Worm (Caenorhabditis elegans) whole organism, young adult: ENCODE measurements around the gene dcs-1.

Experiments
- B0336.3 ChIP-seq: fragments of 200-800 bp; sonication (Bioruptor generic); IDR thresholded peaks from 2 replicates; pipeline ENCODE4 v1.3.6; 2022; ENCODE audit warnings: missing genetic modification characterization, missing compliant biosample characterization
- D2030.7 ChIP-seq: fragments of 200-800 bp; sonication (Bioruptor generic); IDR thresholded peaks from 2 replicates; pipeline ENCODE4 v1.3.6; 2022; ENCODE audit warnings: missing genetic modification reagents, missing genetic modification characterization, missing compliant biosample characterization
- F22D6.2 ChIP-seq: sonication (generic microtip); optimal IDR thresholded peaks from 2 replicates; lab custom pipeline; 2016; ENCODE audit warnings: mild to moderate bottlenecking, missing genetic modification characterization, missing compliant biosample characterization
- F37B4.10 ChIP-seq: fragments of 200-800 bp; sonication (Bioruptor generic); IDR thresholded peaks from 2 replicates; pipeline ENCODE4 v1.3.6; 2022; ENCODE audit warnings: missing genetic modification characterization, missing compliant biosample characterization
- ama-1 ChIP-seq, 3 experiments: fragments of 150-350 bp in 1 of 3; sonication (generic microtip) in 2 of 3; optimal IDR thresholded peaks; 2 replicates each; lab custom pipeline; 2014 to 2018; ENCODE audit warnings: missing biosample characterization in 2 of 3, missing genetic modification characterization in 2 of 3, missing genetic modification reagents in 2 of 3
- attf-5 ChIP-seq: fragments of 200-800 bp; sonication (Bioruptor generic); optimal IDR thresholded peaks from 2 replicates; lab custom pipeline; 2018; ENCODE audit warnings: mild to moderate bottlenecking, missing genetic modification characterization, missing compliant biosample characterization
- bed-2 ChIP-seq: fragments of 200-800 bp; sonication (Bioruptor generic); IDR thresholded peaks from 2 replicates; pipeline ENCODE4 v1.3.6; 2022; ENCODE audit warnings: missing genetic modification reagents, missing genetic modification characterization, missing compliant biosample characterization
- ceh-100 ChIP-seq: fragments of 200-800 bp; sonication (Bioruptor generic); IDR thresholded peaks from 2 replicates; pipeline ENCODE4 v1.3.6; 2022; ENCODE audit warnings: missing genetic modification reagents, missing genetic modification characterization, missing compliant biosample characterization
- ceh-40 ChIP-seq: fragments of 200-800 bp; sonication (Bioruptor generic); IDR thresholded peaks from 2 replicates; pipeline ENCODE4 v1.3.6; 2022; ENCODE audit warnings: missing genetic modification characterization, missing compliant biosample characterization
- dpff-1 ChIP-seq: sonication (generic microtip); optimal IDR thresholded peaks from 2 replicates; lab custom pipeline; 2017; ENCODE audit warnings: mild to moderate bottlenecking, missing genetic modification characterization, missing compliant biosample characterization
- egrh-3 ChIP-seq: fragments of 200-800 bp; sonication (Bioruptor generic); IDR thresholded peaks from 2 replicates; pipeline ENCODE4 v1.3.6; 2022; ENCODE audit warnings: missing genetic modification reagents, missing genetic modification characterization, missing compliant biosample characterization
- fkh-3 ChIP-seq: sonication (generic microtip); optimal IDR thresholded peaks from 2 replicates; lab custom pipeline; 2016; ENCODE audit warnings: mild to moderate bottlenecking, missing genetic modification characterization, missing compliant biosample characterization
- hlh-12 ChIP-seq: sonication (generic microtip); optimal IDR thresholded peaks from 2 replicates; lab custom pipeline; 2016; ENCODE audit warnings: missing genetic modification characterization, missing compliant biosample characterization
- hmg-1.2 ChIP-seq: fragments of 200-800 bp; sonication (Bioruptor generic); IDR thresholded peaks from 2 replicates; pipeline ENCODE4 v1.3.6; 2022; ENCODE audit warnings: missing genetic modification reagents, missing genetic modification characterization, missing compliant biosample characterization
- hmg-20 ChIP-seq: fragments of 200-800 bp; sonication (Bioruptor generic); IDR thresholded peaks from 2 replicates; pipeline ENCODE4 v1.3.6; 2022; ENCODE audit warnings: missing genetic modification reagents, missing genetic modification characterization, missing compliant biosample characterization
- madf-10 ChIP-seq: sonication (generic microtip); optimal IDR thresholded peaks from 2 replicates; lab custom pipeline; 2016; ENCODE audit warnings: mild to moderate bottlenecking, missing genetic modification characterization, missing compliant biosample characterization
- mes-4 ChIP-seq: sonication (generic microtip); optimal IDR thresholded peaks from 2 replicates; lab custom pipeline; 2016; ENCODE audit warnings: missing genotype, missing genetic modification characterization, missing compliant biosample characterization
- nhr-120 ChIP-seq: fragments of 200-800 bp; sonication (Bioruptor generic); IDR thresholded peaks from 2 replicates; pipeline ENCODE4 v1.3.6; 2022; ENCODE audit warnings: missing genetic modification characterization, missing compliant biosample characterization
- pha-4 ChIP-seq: fragments of 150-350 bp; sonication (generic microtip); optimal IDR thresholded peaks from 2 replicates; lab custom pipeline; 2014; ENCODE audit warnings: missing biosample characterization, missing genetic modification reagents, missing genetic modification characterization
- rcor-1 ChIP-seq: fragments of 200-800 bp; sonication (Bioruptor generic); IDR thresholded peaks from 2 replicates; pipeline ENCODE4 v1.3.6; 2022; ENCODE audit warnings: missing genetic modification reagents, missing genetic modification characterization, missing compliant biosample characterization
- snpc-1.1 ChIP-seq: sonication (generic microtip); optimal IDR thresholded peaks from 2 replicates; lab custom pipeline; 2017; ENCODE audit warnings: missing genetic modification characterization, mild to moderate bottlenecking, missing compliant biosample characterization, antibody characterized with exemption, moderate library complexity, missing genotype, missing genetic modification reagents; ENCODE audit not compliant: insufficient read depth
- snpc-4 ChIP-seq, 5 experiments: fragments of 150-350 bp in 1 of 5; sonication (generic microtip) in 4 of 5; optimal IDR thresholded peaks; 2 replicates each; lab custom pipeline; 2014 to 2018; ENCODE audit warnings: missing genetic modification characterization in 5 of 5, missing biosample characterization in 3 of 5, antibody characterized with exemption in 2 of 5, mild to moderate bottlenecking in 2 of 5, missing compliant biosample characterization in 2 of 5, missing genotype in 2 of 5, moderate library complexity in 2 of 5, missing genetic modification reagents in 1 of 5
- tbp1 ChIP-seq: fragments of 200-800 bp; sonication (Bioruptor generic); optimal IDR thresholded peaks from 2 replicates; lab custom pipeline; 2018; ENCODE audit warnings: mild to moderate bottlenecking, missing genetic modification characterization, missing compliant biosample characterization
- xnd-1 ChIP-seq: sonication (generic microtip); optimal IDR thresholded peaks from 2 replicates; lab custom pipeline; 2016; ENCODE audit warnings: missing genotype, missing genetic modification reagents, missing genetic modification characterization, missing compliant biosample characterization
- zfh-2 ChIP-seq: fragments of 200-800 bp; sonication (Bioruptor generic); conservative IDR thresholded peaks from 2 replicates; pipeline ENCODE4 v1.3.6; 2022; ENCODE audit warnings: missing genetic modification reagents, missing genetic modification characterization, missing compliant biosample characterization
- ztf-18 ChIP-seq: sonication (generic microtip); optimal IDR thresholded peaks from 2 replicates; lab custom pipeline; 2016; ENCODE audit warnings: missing genotype, mild to moderate bottlenecking, missing genetic modification characterization, missing compliant biosample characterization
- ztf-22 ChIP-seq: fragments of 200-800 bp; sonication (Bioruptor generic); optimal IDR thresholded peaks from 2 replicates; lab custom pipeline; 2018; ENCODE audit warnings: mild to moderate bottlenecking, missing genetic modification characterization, moderate library complexity, missing compliant biosample characterization
- ztf-3 ChIP-seq: fragments of 200-800 bp; sonication (Bioruptor generic); optimal IDR thresholded peaks from 2 replicates; lab custom pipeline; 2018; ENCODE audit warnings: mild to moderate bottlenecking, missing genetic modification characterization, missing compliant biosample characterization

Gene dcs-1

DNA sequence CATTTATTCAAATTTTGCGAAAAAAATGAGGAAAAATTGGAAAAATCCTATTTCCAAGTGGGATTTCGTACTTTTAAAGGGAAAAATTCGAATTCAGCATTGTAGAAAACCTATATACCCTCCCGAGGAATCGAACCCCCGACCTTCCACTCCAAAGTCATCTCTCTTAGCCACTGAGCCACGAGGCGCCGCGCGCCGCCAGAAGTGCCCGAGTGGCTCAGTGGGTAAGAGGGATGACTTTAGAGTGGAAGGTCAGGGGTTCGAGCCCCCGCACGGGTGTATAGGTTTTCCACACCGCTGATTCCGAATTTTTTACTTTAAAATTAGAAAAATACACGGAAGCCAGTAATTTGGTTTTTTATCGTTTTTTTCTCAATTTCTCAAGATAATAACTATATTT, 44.3 kb upstream of the dcs-1 start:
- no peak for TF ChIP-seq madf-10 (tag; lab: Kevin White, UChicago)
- TF ChIP-seq ama-1 (optimal IDR thresholded peaks at IDR 0.05; lab: Kevin White, UChicago), result no peak
- no peak for TF ChIP-seq ama-1 (GFP tag; optimal IDR thresholded peaks at IDR 0.05; lab: Kevin White, UChicago)
- TF ChIP-seq ztf-22 (GFP tag; lab: Kevin White, UChicago), result no peak
- TF ChIP-seq snpc-4 (GFP tag; optimal IDR thresholded peaks at IDR 0.05; lab: Kevin White, UChicago), result no peak
- no peak for TF ChIP-seq snpc-4 (tag; optimal IDR thresholded peaks at IDR 0.05; lab: Kevin White, UChicago)
- TF ChIP-seq F37B4.10 (GFP tag; lab: Robert Waterston, UW), result no peak
- TF ChIP-seq dpff-1 (tag; lab: Kevin White, UChicago), result no peak
- TF ChIP-seq egrh-3 (GFP tag; lab: Robert Waterston, UW), result peak; percentile 35; the same call in 1 of the 2 replicates
- no peak for TF ChIP-seq ztf-18 (tag; lab: Kevin White, UChicago)
- no peak for TF ChIP-seq fkh-3 (tag; lab: Kevin White, UChicago)
- TF ChIP-seq zfh-2, result peak; percentile 60; the same call in 1 of the 2 replicates
- TF ChIP-seq, all 124 proteins: peak for 2

DNA sequence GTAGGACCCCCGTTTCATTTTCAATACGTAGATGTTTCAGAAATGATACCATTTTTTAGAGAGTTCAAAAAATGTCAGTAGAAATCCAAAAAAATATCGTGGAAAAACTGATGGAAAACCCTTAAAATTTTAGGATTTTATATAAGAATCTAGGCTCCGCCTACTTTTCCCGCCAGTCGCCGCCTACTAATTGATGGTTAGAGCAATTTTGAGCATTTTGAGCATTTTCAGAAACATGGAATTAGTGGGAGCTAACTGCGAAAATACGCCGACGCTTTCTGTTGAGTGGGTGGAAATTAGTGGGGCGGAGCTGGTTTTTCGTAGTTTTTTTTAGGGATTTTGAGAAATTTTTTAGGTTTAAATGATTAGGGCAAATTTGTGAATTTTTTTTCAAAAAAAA, 42.6 kb upstream of the dcs-1 start, which contains the start of gene ssu-1:
Gene ssu-1 (minus strand): TSS at position 101 of the 400 bp plus-strand sequence.
- TF ChIP-seq bed-2 (GFP tag; lab: Robert Waterston, UW) (no peak), xnd-1 (tag; lab: Kevin White, UChicago) (no peak), ceh-100 (GFP tag; lab: Robert Waterston, UW) (no peak), mes-4 (tag; lab: Kevin White, UChicago) (no peak), hlh-12 (tag; lab: Kevin White, UChicago) (no peak), attf-5 (GFP tag; lab: Kevin White, UChicago) (no peak), F22D6.2 (no peak), B0336.3 (GFP tag; lab: Robert Waterston, UW) (no peak)

DNA sequence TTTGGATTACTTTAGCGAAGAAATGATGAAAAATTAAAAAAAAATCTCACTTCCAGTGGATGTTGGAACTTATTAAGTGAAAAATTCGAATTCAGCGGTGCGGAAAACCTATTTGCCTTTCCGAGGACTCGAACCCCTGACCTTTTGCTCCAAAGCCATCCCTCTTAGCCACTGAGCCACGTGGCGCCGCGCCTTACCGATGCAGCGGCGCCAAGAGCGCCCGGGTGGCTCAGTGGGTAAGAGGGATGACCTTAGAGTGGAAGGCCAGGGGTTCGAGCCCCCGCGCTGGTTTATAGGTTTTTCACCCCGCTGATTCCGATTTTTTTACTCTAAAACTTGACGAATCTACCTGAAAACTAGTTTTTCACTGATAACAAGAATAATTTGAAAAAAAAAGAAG, 37.0 kb upstream of the dcs-1 start:
- no peak for TF ChIP-seq hmg-20 (GFP tag; lab: Robert Waterston, UW)
- TF ChIP-seq zfh-2, result peak; percentile 88
- TF ChIP-seq nhr-120 (GFP tag; lab: Robert Waterston, UW), result 0 out of 2 replicates have a peak, but pooled peaks have one; percentile 31
- TF ChIP-seq egrh-3 (GFP tag; lab: Robert Waterston, UW), result peak; percentile 68; the same call in 1 of the 2 replicates
- TF ChIP-seq, all 124 proteins: peak for 3

DNA sequence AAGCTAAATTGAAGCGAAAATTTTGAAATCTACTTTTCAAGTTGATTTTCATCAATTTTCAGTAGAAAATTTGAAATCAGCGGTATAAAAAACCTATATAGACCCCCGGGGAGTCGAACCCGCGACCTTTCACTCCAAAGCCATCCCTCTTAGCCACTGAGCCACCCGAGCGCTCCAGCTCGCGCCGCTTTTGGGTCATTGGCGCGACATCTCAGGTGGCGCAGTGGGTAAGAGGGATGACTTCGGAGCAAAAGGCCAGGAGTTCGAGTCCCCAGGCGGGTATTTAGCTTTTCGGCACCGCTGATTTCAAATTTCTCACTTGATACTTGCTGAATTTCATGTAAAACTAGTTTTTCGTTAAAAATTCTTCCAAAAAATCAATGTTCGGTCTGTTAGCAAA, 36.1 kb upstream of the dcs-1 start:
- TF ChIP-seq ztf-3 (GFP tag; lab: Kevin White, UChicago) (no peak), D2030.7 (GFP tag; lab: Robert Waterston, UW) (0 out of 2 replicates have a peak, but pooled peaks have one; percentile 12), hmg-1.2 (GFP tag; lab: Robert Waterston, UW) (no peak), tbp1 (GFP tag; lab: Kevin White, UChicago) (peak; percentile 39), pha-4 (tag; lab: Kevin White, UChicago) (no peak), zfh-2 (peak; percentile 83), egrh-3 (GFP tag; lab: Robert Waterston, UW) (peak; percentile 68; the same call in 1 of the 2 replicates), ceh-40 (GFP tag; lab: Robert Waterston, UW) (no peak)
- TF ChIP-seq, all 124 proteins: peak for 4

DNA sequence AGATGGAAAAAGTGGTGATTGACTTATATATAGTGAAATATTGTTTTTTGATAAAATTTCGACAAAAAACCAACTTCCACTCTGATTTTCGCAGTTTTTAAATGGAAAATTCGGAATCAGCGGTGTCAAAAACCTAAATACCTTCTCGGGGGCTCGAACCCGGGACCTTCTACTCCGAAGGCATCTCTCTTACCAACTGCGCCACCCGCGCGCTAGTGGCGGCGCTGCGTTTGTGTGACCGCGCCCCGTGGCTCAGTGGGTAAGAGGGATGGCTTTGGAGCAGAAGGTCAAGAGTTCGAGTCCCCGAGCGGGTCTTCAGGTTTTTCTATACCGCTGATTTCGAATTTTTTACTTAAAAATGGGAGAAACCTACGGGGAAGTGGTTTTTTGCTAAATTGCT, 34.6 kb upstream of the dcs-1 start:
- TF ChIP-seq zfh-2, result peak; percentile 80
- peak; percentile 73 for TF ChIP-seq egrh-3 (GFP tag; lab: Robert Waterston, UW)
- TF ChIP-seq snpc-1.1, result no peak

DNA sequence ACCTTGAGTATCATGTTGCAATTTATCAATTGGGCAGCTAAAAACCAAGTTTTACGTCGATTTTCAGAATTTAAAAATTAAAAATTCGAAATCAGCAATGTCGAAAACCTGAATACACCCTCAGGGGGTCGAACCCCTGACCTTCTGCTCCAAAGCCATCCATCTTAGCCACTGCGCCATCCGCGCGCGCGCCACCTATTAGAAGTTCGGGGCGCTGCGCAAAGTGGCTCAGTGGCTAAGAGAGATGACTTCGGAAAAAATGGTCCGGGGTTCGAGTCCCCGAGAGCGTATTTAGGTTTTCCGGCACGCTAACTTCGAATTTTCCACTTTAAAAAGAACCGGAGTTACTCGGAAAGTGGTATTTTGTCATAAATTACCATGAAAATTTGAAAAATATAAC, 33.9 kb upstream of the dcs-1 start:
- TF ChIP-seq rcor-1 (GFP tag; lab: Robert Waterston, UW) (no peak), zfh-2 (peak; percentile 55)
